Worm (Caenorhabditis elegans) whole organism, young adult: ENCODE data around the gene acr-20.

ENCODE experiments used
- B0035.1 ChIP-seq: sonication (generic microtip); optimal IDR thresholded peaks from 2 replicates; lab custom pipeline; 2016; ENCODE audit warnings: missing genetic modification characterization, mild to moderate bottlenecking, missing compliant biosample characterization, missing genotype, missing genetic modification reagents
- B0261.1 ChIP-seq: sonication (generic microtip); optimal IDR thresholded peaks from 2 replicates; lab custom pipeline; 2016; ENCODE audit warnings: mild to moderate bottlenecking, missing genetic modification characterization, moderate library complexity, missing compliant biosample characterization
- B0336.3 ChIP-seq: fragments of 200-800 bp; sonication (Bioruptor generic); IDR thresholded peaks from 2 replicates; pipeline ENCODE4 v1.3.6; 2022; ENCODE audit warnings: missing genetic modification characterization, missing compliant biosample characterization
- D2030.7 ChIP-seq: fragments of 200-800 bp; sonication (Bioruptor generic); IDR thresholded peaks from 2 replicates; pipeline ENCODE4 v1.3.6; 2022; ENCODE audit warnings: missing genetic modification reagents, missing genetic modification characterization, missing compliant biosample characterization
- F23B12.7 ChIP-seq: sonication (generic microtip); optimal IDR thresholded peaks from 2 replicates; lab custom pipeline; 2017; ENCODE audit warnings: missing genetic modification characterization, mild to moderate bottlenecking, missing compliant biosample characterization, antibody characterized with exemption, moderate library complexity; ENCODE audit not compliant: insufficient read depth
- F37B4.10 ChIP-seq: fragments of 200-800 bp; sonication (Bioruptor generic); IDR thresholded peaks from 2 replicates; pipeline ENCODE4 v1.3.6; 2022; ENCODE audit warnings: missing genetic modification characterization, missing compliant biosample characterization
- F39B2.1 ChIP-seq: fragments of 200-800 bp; sonication (Bioruptor generic); IDR thresholded peaks from 2 replicates; pipeline ENCODE4 v1.3.6; 2022; ENCODE audit warnings: missing genetic modification reagents, missing genetic modification characterization, missing compliant biosample characterization
- F52B5.7 ChIP-seq: sonication (generic microtip); optimal IDR thresholded peaks from 2 replicates; lab custom pipeline; 2016; ENCODE audit warnings: mild to moderate bottlenecking, missing genetic modification characterization, missing compliant biosample characterization
- F55B11.4 ChIP-seq: sonication (generic microtip); optimal IDR thresholded peaks from 2 replicates; lab custom pipeline; 2016; ENCODE audit warnings: missing compliant biosample characterization, missing genetic modification characterization, borderline replicate concordance; ENCODE audit not compliant: insufficient read depth
- F57A8.1 ChIP-seq: fragments of 200-800 bp; sonication (Bioruptor generic); optimal IDR thresholded peaks from 2 replicates; lab custom pipeline; 2018; ENCODE audit warnings: mild to moderate bottlenecking, missing genetic modification characterization, moderate library complexity, missing compliant biosample characterization
- K12H6.12 ChIP-seq: fragments of 200-800 bp; sonication (Bioruptor generic); optimal IDR thresholded peaks from 2 replicates; lab custom pipeline; 2018; ENCODE audit warnings: mild to moderate bottlenecking, missing genetic modification characterization, missing compliant biosample characterization
- Y53F4B.3 ChIP-seq: fragments of 200-800 bp; sonication (Bioruptor generic); IDR thresholded peaks from 2 replicates; pipeline ENCODE4 v1.3.6; 2022; ENCODE audit warnings: missing genetic modification reagents, missing genetic modification characterization, missing compliant biosample characterization
- Y56A3A.18 ChIP-seq: fragments of 200-800 bp; sonication (Bioruptor generic); IDR thresholded peaks from 2 replicates; pipeline ENCODE4 v1.3.6; 2022; ENCODE audit warnings: missing genetic modification reagents, missing genetic modification characterization, missing compliant biosample characterization
- Y95B8A.8 ChIP-seq: fragments of 200-800 bp; sonication (Bioruptor generic); IDR thresholded peaks from 2 replicates; pipeline ENCODE4 v1.3.6; 2022; ENCODE audit warnings: missing genetic modification reagents, missing genetic modification characterization, missing compliant biosample characterization
- atf-7 ChIP-seq: sonication (generic microtip); optimal IDR thresholded peaks from 2 replicates; lab custom pipeline; 2017; ENCODE audit warnings: mild to moderate bottlenecking, missing genetic modification characterization, missing compliant biosample characterization
- athp-1 ChIP-seq: sonication (generic microtip); optimal IDR thresholded peaks from 2 replicates; lab custom pipeline; 2017; ENCODE audit warnings: mild to moderate bottlenecking, missing genetic modification characterization, missing compliant biosample characterization
- bed-2 ChIP-seq: fragments of 200-800 bp; sonication (Bioruptor generic); IDR thresholded peaks from 2 replicates; pipeline ENCODE4 v1.3.6; 2022; ENCODE audit warnings: missing genetic modification reagents, missing genetic modification characterization, missing compliant biosample characterization
- ccch-3 ChIP-seq: fragments of 200-800 bp; sonication (Bioruptor generic); optimal IDR thresholded peaks from 2 replicates; lab custom pipeline; 2018; ENCODE audit warnings: mild to moderate bottlenecking, missing genetic modification characterization, missing compliant biosample characterization
- ceh-58 ChIP-seq: fragments of 200-800 bp; sonication (Bioruptor generic); IDR thresholded peaks from 2 replicates; pipeline ENCODE4 v1.3.6; 2022; ENCODE audit warnings: missing genetic modification characterization, missing compliant biosample characterization
- chd-7 ChIP-seq: sonication (generic microtip); optimal IDR thresholded peaks from 2 replicates; lab custom pipeline; 2016; ENCODE audit warnings: mild to moderate bottlenecking, missing genetic modification characterization, moderate library complexity, missing compliant biosample characterization
- die-1 ChIP-seq: sonication (generic microtip); optimal IDR thresholded peaks from 2 replicates; lab custom pipeline; 2016; ENCODE audit warnings: missing genotype, mild to moderate bottlenecking, missing genetic modification characterization, missing compliant biosample characterization
- dpff-1 ChIP-seq: sonication (generic microtip); optimal IDR thresholded peaks from 2 replicates; lab custom pipeline; 2017; ENCODE audit warnings: mild to moderate bottlenecking, missing genetic modification characterization, missing compliant biosample characterization
- efl-1 ChIP-seq: fragments of 150-350 bp; optimal IDR thresholded peaks from 2 replicates; lab custom pipeline; 2014; ENCODE audit warnings: missing biosample characterization, missing genetic modification reagents, missing genetic modification characterization
- egrh-3 ChIP-seq: fragments of 200-800 bp; sonication (Bioruptor generic); IDR thresholded peaks from 2 replicates; pipeline ENCODE4 v1.3.6; 2022; ENCODE audit warnings: missing genetic modification reagents, missing genetic modification characterization, missing compliant biosample characterization
- hlh-26 ChIP-seq: fragments of 200-800 bp; sonication (Bioruptor generic); conservative IDR thresholded peaks from 2 replicates; pipeline ENCODE4 v1.3.6; 2022; ENCODE audit warnings: missing genetic modification reagents, missing genetic modification characterization, missing compliant biosample characterization
- hmg-1.2 ChIP-seq: fragments of 200-800 bp; sonication (Bioruptor generic); IDR thresholded peaks from 2 replicates; pipeline ENCODE4 v1.3.6; 2022; ENCODE audit warnings: missing genetic modification reagents, missing genetic modification characterization, missing compliant biosample characterization
- hmg-20 ChIP-seq: fragments of 200-800 bp; sonication (Bioruptor generic); IDR thresholded peaks from 2 replicates; pipeline ENCODE4 v1.3.6; 2022; ENCODE audit warnings: missing genetic modification reagents, missing genetic modification characterization, missing compliant biosample characterization
- hrde-1 ChIP-seq: sonication (generic microtip); optimal IDR thresholded peaks from 2 replicates; lab custom pipeline; 2016; ENCODE audit warnings: missing genetic modification characterization, mild to moderate bottlenecking, missing compliant biosample characterization, moderate library complexity, missing genotype, missing genetic modification reagents, borderline replicate concordance
- lag-1 ChIP-seq: fragments of 200-800 bp; sonication (Bioruptor generic); IDR thresholded peaks from 2 replicates; pipeline ENCODE4 v1.3.6; 2022; ENCODE audit warnings: missing genetic modification reagents, missing genetic modification characterization, missing compliant biosample characterization
- let-526 ChIP-seq: fragments of 200-800 bp; sonication (Bioruptor generic); IDR thresholded peaks from 2 replicates; pipeline ENCODE4 v1.3.6; 2022; ENCODE audit warnings: missing genetic modification reagents, missing genetic modification characterization, missing compliant biosample characterization
- lin-26 ChIP-seq: fragments of 200-800 bp; sonication (Bioruptor generic); IDR thresholded peaks from 2 replicates; pipeline ENCODE4 v1.3.6; 2022; ENCODE audit warnings: missing genetic modification reagents, missing genetic modification characterization, missing compliant biosample characterization
- lin-35 ChIP-seq, 3 experiments: fragments of 150-350 bp in 2 of 3; sonication (generic microtip) in 1 of 3; optimal IDR thresholded peaks; 2 replicates each; lab custom pipeline; 2014 to 2018; ENCODE audit warnings: missing biosample characterization in 3 of 3, missing genetic modification characterization in 3 of 3, missing genetic modification reagents in 3 of 3
- lir-1 ChIP-seq: fragments of 200-800 bp; sonication (Bioruptor generic); conservative IDR thresholded peaks from 2 replicates; pipeline ENCODE4 v1.3.6; 2022; ENCODE audit warnings: missing genetic modification reagents, missing genetic modification characterization, missing compliant biosample characterization
- mcd-1 ChIP-seq: fragments of 200-800 bp; sonication (Bioruptor generic); IDR thresholded peaks from 2 replicates; pipeline ENCODE4 v1.3.6; 2022; ENCODE audit warnings: missing genetic modification reagents, missing genetic modification characterization, missing compliant biosample characterization
- mes-4 ChIP-seq: sonication (generic microtip); optimal IDR thresholded peaks from 2 replicates; lab custom pipeline; 2016; ENCODE audit warnings: missing genotype, missing genetic modification characterization, missing compliant biosample characterization
- nhr-27 ChIP-seq: fragments of 200-800 bp; sonication (Bioruptor generic); optimal IDR thresholded peaks from 2 replicates; lab custom pipeline; 2018; ENCODE audit warnings: mild to moderate bottlenecking, missing genetic modification characterization, moderate library complexity, missing compliant biosample characterization
- nhr-90 ChIP-seq: sonication (generic microtip); optimal IDR thresholded peaks from 2 replicates; lab custom pipeline; 2016; ENCODE audit warnings: missing genotype, mild to moderate bottlenecking, missing genetic modification characterization, missing compliant biosample characterization
- rec-8 ChIP-seq, 2 experiments: sonication (generic microtip); optimal IDR thresholded peaks; 2 replicates each; lab custom pipeline; 2016; ENCODE audit warnings: mild to moderate bottlenecking in 2 of 2, missing genetic modification characterization in 2 of 2, missing genetic modification reagents in 2 of 2, missing genotype in 2 of 2, missing biosample characterization in 1 of 2, missing compliant biosample characterization in 1 of 2, moderate library complexity in 1 of 2
- repo-1 ChIP-seq: sonication (generic microtip); optimal IDR thresholded peaks from 2 replicates; lab custom pipeline; 2017; ENCODE audit warnings: mild to moderate bottlenecking, missing genetic modification characterization, missing compliant biosample characterization
- sdz-38 ChIP-seq: sonication (generic microtip); optimal IDR thresholded peaks from 2 replicates; lab custom pipeline; 2016; ENCODE audit warnings: missing genotype, missing genetic modification characterization, missing compliant biosample characterization
- sea-2 ChIP-seq: fragments of 200-800 bp; sonication (Bioruptor generic); IDR thresholded peaks from 2 replicates; pipeline ENCODE4 v1.3.6; 2022; ENCODE audit warnings: missing genetic modification characterization, missing compliant biosample characterization
- snpc-1.3 ChIP-seq: sonication (generic microtip); optimal IDR thresholded peaks from 2 replicates; lab custom pipeline; 2017; ENCODE audit warnings: missing genetic modification characterization, mild to moderate bottlenecking, missing compliant biosample characterization, antibody characterized with exemption, moderate library complexity, missing genotype, missing genetic modification reagents; ENCODE audit not compliant: insufficient read depth
- snpc-4 ChIP-seq, 5 experiments: fragments of 150-350 bp in 1 of 5; sonication (generic microtip) in 4 of 5; optimal IDR thresholded peaks; 2 replicates each; lab custom pipeline; 2014 to 2018; ENCODE audit warnings: missing genetic modification characterization in 5 of 5, missing biosample characterization in 3 of 5, antibody characterized with exemption in 2 of 5, mild to moderate bottlenecking in 2 of 5, missing compliant biosample characterization in 2 of 5, missing genotype in 2 of 5, moderate library complexity in 2 of 5, missing genetic modification reagents in 1 of 5
- somi-1 ChIP-seq: fragments of 200-800 bp; sonication (Bioruptor generic); optimal IDR thresholded peaks from 2 replicates; lab custom pipeline; 2018; ENCODE audit warnings: mild to moderate bottlenecking, missing genetic modification characterization, missing compliant biosample characterization
- unc-130 ChIP-seq: sonication (generic microtip); optimal IDR thresholded peaks from 2 replicates; lab custom pipeline; 2016; ENCODE audit warnings: missing genetic modification reagents, missing genetic modification characterization, missing compliant biosample characterization
- ztf-26 ChIP-seq: sonication (generic microtip); optimal IDR thresholded peaks from 2 replicates; lab custom pipeline; 2017; ENCODE audit warnings: missing genetic modification characterization, missing compliant biosample characterization
- ztf-28 ChIP-seq: fragments of 200-800 bp; sonication (Bioruptor generic); IDR thresholded peaks from 2 replicates; pipeline ENCODE4 v1.3.6; 2022; ENCODE audit warnings: missing genetic modification reagents, missing genetic modification characterization, missing compliant biosample characterization

The acr-20 gene

DNA sequence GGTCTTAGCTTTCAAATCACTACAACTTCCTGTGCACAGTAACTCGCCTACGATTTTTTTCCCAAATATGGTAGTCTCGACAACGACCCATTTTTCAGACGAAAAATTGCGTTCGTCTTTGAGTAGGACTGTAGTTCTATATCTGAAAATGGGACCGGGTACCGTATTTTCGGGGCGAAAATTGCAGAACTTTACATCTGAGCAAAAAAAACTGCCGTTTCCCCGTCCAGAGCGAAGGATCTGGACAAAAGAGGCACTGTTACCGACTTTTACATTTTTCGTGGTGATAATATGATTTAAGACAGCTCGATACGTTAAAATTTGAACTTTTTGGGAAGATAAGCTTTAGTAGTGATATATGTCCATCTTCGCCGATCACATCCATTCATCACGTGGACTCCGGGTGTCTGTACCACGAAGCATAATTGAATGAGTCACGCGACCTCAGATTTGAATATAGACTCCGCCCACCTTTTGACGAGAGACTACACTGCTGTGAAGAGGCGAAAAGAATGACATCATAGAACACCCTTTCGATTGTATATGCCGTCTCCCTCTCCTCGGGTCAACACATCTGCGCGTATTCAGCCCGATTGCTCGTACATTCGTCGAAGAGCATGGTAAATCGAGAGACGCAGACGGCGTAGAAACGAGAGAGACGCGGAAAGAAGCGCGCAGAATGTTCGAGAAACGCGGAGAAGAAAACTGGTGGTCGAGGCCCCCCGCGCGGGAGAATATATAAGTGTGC, 27.2 kb upstream of the acr-20 start (continued):
- TF ChIP-seq F23B12.7 (tag; lab: Kevin White, UChicago) (peak; percentile 6), mes-4 (tag; lab: Kevin White, UChicago) (no peak), ztf-26 (tag; lab: Kevin White, UChicago) (peak; percentile 62), athp-1 (tag; lab: Kevin White, UChicago) (no peak), repo-1 (no peak), F37B4.10 (GFP tag; lab: Robert Waterston, UW) (no peak), lir-1 (GFP tag; lab: Robert Waterston, UW) (no peak), mcd-1 (GFP tag; lab: Robert Waterston, UW) (peak; percentile 64), D2030.7 (GFP tag; lab: Robert Waterston, UW) (0 out of 2 replicates have a peak, but pooled peaks have one; percentile 20), atf-7 (tag; lab: Kevin White, UChicago) (peak; percentile 90), snpc-1.3 (no peak), snpc-4 (GFP tag; optimal IDR thresholded peaks at IDR 0.05; lab: Kevin White, UChicago) (no peak), snpc-4 (tag; optimal IDR thresholded peaks at IDR 0.05; lab: Kevin White, UChicago) (peak in 1 of 4 experiments; percentile 4), ccch-3 (GFP tag; lab: Kevin White, UChicago) (no peak), B0035.1 (tag; lab: Kevin White, UChicago) (no peak), unc-130 (GFP tag; lab: Kevin White, UChicago) (no peak), let-526 (GFP tag; lab: Robert Waterston, UW) (no peak), hlh-26 (GFP tag; lab: Robert Waterston, UW) (no peak), nhr-27 (tag; lab: Kevin White, UChicago) (no peak), somi-1 (GFP tag; lab: Kevin White, UChicago) (no peak), lag-1 (no peak), sea-2 (GFP tag; lab: Robert Waterston, UW) (no peak), Y95B8A.8 (GFP tag; lab: Robert Waterston, UW) (no peak), B0261.1 (no peak), lin-35 (GFP tag; optimal IDR thresholded peaks at IDR 0.05; lab: Kevin White, UChicago) (no peak), ceh-58 (no peak), egrh-3 (GFP tag; lab: Robert Waterston, UW) (no peak), F57A8.1 (no peak), efl-1 (no peak), nhr-90 (tag; lab: Kevin White, UChicago) (no peak), lin-26 (no peak), hmg-20 (GFP tag; lab: Robert Waterston, UW) (no peak), hmg-1.2 (peak; percentile 82), B0336.3 (0 out of 2 replicates have a peak, but pooled peaks have one; percentile 25), chd-7 (no peak), dpff-1 (no peak), die-1 (tag; lab: Kevin White, UChicago) (no peak), rec-8 (tag; optimal IDR thresholded peaks at IDR 0.05; lab: Kevin White, UChicago) (no peak), F52B5.7 (tag; lab: Kevin White, UChicago) (no peak), Y53F4B.3 (no peak), ztf-28 (GFP tag; lab: Robert Waterston, UW) (0 out of 2 replicates have a peak, but pooled peaks have one; percentile 22), F39B2.1 (GFP tag; lab: Robert Waterston, UW) (no peak), hrde-1 (tag; lab: Kevin White, UChicago) (no peak), bed-2 (GFP tag; lab: Robert Waterston, UW) (no peak), K12H6.12 (tag; lab: Kevin White, UChicago) (peak; percentile 39), sdz-38 (tag; lab: Kevin White, UChicago) (no peak), Y56A3A.18 (no peak), F55B11.4 (tag; lab: Kevin White, UChicago) (no peak)
